Fruit fly (Drosophila melanogaster) whole organism, embryonic: ENCODE measurements around the gene Vha55.

Experiments
- Atf6 ChIP-seq: fragments of 200-800 bp; sonication (Bioruptor generic); IDR thresholded peaks from 2 replicates; pipeline ENCODE4 v1.3.6; 2022; ENCODE audit warnings: missing biosample characterization, missing genetic modification characterization
- CG12071 ChIP-seq: fragments of 200-800 bp; sonication (Bioruptor generic); optimal IDR thresholded peaks from 3 replicates; lab custom pipeline; 2018; ENCODE audit warnings: missing biosample characterization, mild to moderate bottlenecking, missing genetic modification characterization
- CG12236 ChIP-seq: fragments of 200-800 bp; sonication (Bioruptor generic); optimal IDR thresholded peaks from 2 replicates; lab custom pipeline; 2016; ENCODE audit warnings: missing biosample characterization, missing genetic modification characterization
- CG12391 ChIP-seq: fragments of 200-800 bp; sonication (Bioruptor generic); optimal IDR thresholded peaks from 3 replicates; lab custom pipeline; 2018; ENCODE audit warnings: missing biosample characterization, mild to moderate bottlenecking, missing genetic modification characterization, moderate library complexity
- CG12659 ChIP-seq: fragments of 200-800 bp; sonication (Bioruptor generic); optimal IDR thresholded peaks from 3 replicates; lab custom pipeline; 2017; ENCODE audit warnings: mild to moderate bottlenecking, missing biosample characterization, missing genetic modification reagents, missing genetic modification characterization
- CG15479 ChIP-seq: fragments of 200-800 bp; sonication (Bioruptor generic); optimal IDR thresholded peaks from 3 replicates; lab custom pipeline; 2019; ENCODE audit warnings: missing biosample characterization, mild to moderate bottlenecking, missing genetic modification characterization, moderate library complexity
- CG1603 ChIP-seq: fragments of 200-800 bp; sonication (Bioruptor generic); optimal IDR thresholded peaks from 2 replicates; lab custom pipeline; 2019; ENCODE audit warnings: missing biosample characterization, mild to moderate bottlenecking, missing genetic modification characterization, moderate library complexity
- CG17186 ChIP-seq: fragments of 200-800 bp; sonication (Bioruptor generic); optimal IDR thresholded peaks from 3 replicates; lab custom pipeline; 2017; ENCODE audit warnings: missing biosample characterization, missing genetic modification reagents, missing genetic modification characterization
- CG17361 ChIP-seq: fragments of 200-800 bp; sonication (Bioruptor generic); IDR thresholded peaks from 3 replicates; pipeline ENCODE4 v1.3.6; 2022; ENCODE audit warnings: missing biosample characterization, missing genetic modification characterization
- CG17612 ChIP-seq: fragments of 200-800 bp; sonication (Bioruptor generic); IDR thresholded peaks from 2 replicates; pipeline ENCODE4 v1.3.6; 2022; ENCODE audit warnings: missing biosample characterization, missing genetic modification characterization
- CG1792 ChIP-seq: fragments of 200-800 bp; sonication (Bioruptor generic); optimal IDR thresholded peaks from 2 replicates; lab custom pipeline; 2016; ENCODE audit warnings: missing biosample characterization, missing genetic modification characterization
- CG18476 ChIP-seq: fragments of 200-800 bp; sonication (Bioruptor generic); optimal IDR thresholded peaks from 2 replicates; lab custom pipeline; 2016; ENCODE audit warnings: missing biosample characterization, mild to moderate bottlenecking, missing genetic modification characterization
- CG31365 ChIP-seq: fragments of 200-800 bp; sonication (Bioruptor generic); optimal IDR thresholded peaks from 2 replicates; lab custom pipeline; 2018; ENCODE audit warnings: missing biosample characterization, mild to moderate bottlenecking, missing genetic modification characterization
- CG4404 ChIP-seq: fragments of 200-800 bp; sonication (Bioruptor generic); IDR thresholded peaks from 2 replicates; pipeline ENCODE4 v1.3.6; 2022; ENCODE audit warnings: missing biosample characterization, missing genetic modification characterization
- CG6654 ChIP-seq: fragments of 200-800 bp; sonication (Bioruptor generic); optimal IDR thresholded peaks from 2 replicates; lab custom pipeline; 2017; ENCODE audit warnings: missing biosample characterization, mild to moderate bottlenecking, missing genetic modification characterization
- CG7963 ChIP-seq: fragments of 200-800 bp; sonication (Bioruptor generic); IDR thresholded peaks from 3 replicates; pipeline ENCODE4 v1.3.6; 2022; ENCODE audit warnings: missing biosample characterization, missing genetic modification characterization; ENCODE audit not compliant: partially characterized antibody
- CG8290 ChIP-seq, 3 experiments: fragments of 200-800 bp; sonication (Bioruptor generic); optimal IDR thresholded peaks; 2 replicates each; lab custom pipeline; 2016 to 2019; ENCODE audit warnings: missing biosample characterization in 3 of 3, missing genetic modification characterization in 3 of 3, mild to moderate bottlenecking in 2 of 3, moderate library complexity in 1 of 3
- CG9609 ChIP-seq: fragments of 200-800 bp; sonication (Bioruptor generic); optimal IDR thresholded peaks from 3 replicates; lab custom pipeline; 2016; ENCODE audit warnings: missing biosample characterization, missing genetic modification characterization
- Gsc ChIP-seq: fragments of 200-800 bp; sonication (Bioruptor generic); IDR thresholded peaks from 2 replicates; pipeline ENCODE4 v1.3.6; 2022; ENCODE audit warnings: missing biosample characterization, missing genetic modification characterization
- H15 ChIP-seq: fragments of 200-800 bp; sonication (Bioruptor generic); IDR thresholded peaks from 3 replicates; pipeline ENCODE4 v1.3.6; 2022; ENCODE audit warnings: missing biosample characterization, missing genetic modification characterization
- HHEX ChIP-seq: fragments of 200-800 bp; sonication (Bioruptor generic); optimal IDR thresholded peaks from 3 replicates; lab custom pipeline; 2017; ENCODE audit warnings: missing biosample characterization, mild to moderate bottlenecking, missing genetic modification characterization, missing genetic modification reagents
- Hmx ChIP-seq: fragments of 200-800 bp; sonication (Bioruptor generic); optimal IDR thresholded peaks from 2 replicates; lab custom pipeline; 2016; ENCODE audit warnings: missing biosample characterization, missing genetic modification characterization
- Lhr ChIP-seq: fragments of 200-800 bp; sonication (Bioruptor generic); optimal IDR thresholded peaks from 3 replicates; lab custom pipeline; 2017; ENCODE audit warnings: mild to moderate bottlenecking, missing biosample characterization, missing genetic modification reagents, missing genetic modification characterization
- NC2α ChIP-seq: fragments of 200-800 bp; sonication (Bioruptor generic); optimal IDR thresholded peaks from 2 replicates; lab custom pipeline; 2016; ENCODE audit warnings: missing biosample characterization, missing genetic modification characterization
- NFAT ChIP-seq: fragments of 200-800 bp; sonication (Bioruptor generic); IDR thresholded peaks from 2 replicates; pipeline ENCODE4 v1.3.6; 2022; ENCODE audit warnings: missing biosample characterization, missing genetic modification characterization
- NK7.1 ChIP-seq: fragments of 200-800 bp; sonication (Bioruptor generic); optimal IDR thresholded peaks from 3 replicates; lab custom pipeline; 2016; ENCODE audit warnings: missing biosample characterization, missing genetic modification characterization
- Sox100B ChIP-seq: fragments of 200-800 bp; sonication (Bioruptor generic); optimal IDR thresholded peaks from 3 replicates; lab custom pipeline; 2018; ENCODE audit warnings: missing biosample characterization, mild to moderate bottlenecking, missing genetic modification characterization
- Tbp ChIP-seq: fragments of >200 bp; optimal IDR thresholded peaks from 2 replicates; lab custom pipeline; 2018; ENCODE audit warnings: missing biosample characterization, missing genetic modification characterization
- Usf ChIP-seq: fragments of 200-800 bp; sonication (Bioruptor generic); optimal IDR thresholded peaks from 2 replicates; lab custom pipeline; 2017; ENCODE audit warnings: missing genotype, missing biosample characterization, missing genetic modification characterization
- aop ChIP-seq: fragments of 200-800 bp; sonication (Bioruptor generic); IDR thresholded peaks from 2 replicates; pipeline ENCODE4 v1.3.6; 2022; ENCODE audit warnings: missing biosample characterization, missing genetic modification characterization
- bbx ChIP-seq: fragments of 200-800 bp; sonication (Bioruptor generic); IDR thresholded peaks from 2 replicates; pipeline ENCODE4 v1.3.6; 2022; ENCODE audit warnings: missing biosample characterization, missing genetic modification characterization; ENCODE audit not compliant: partially characterized antibody
- bigmax ChIP-seq: fragments of 200-800 bp; sonication (Bioruptor generic); optimal IDR thresholded peaks from 2 replicates; lab custom pipeline; 2018; ENCODE audit warnings: missing biosample characterization, mild to moderate bottlenecking, missing genetic modification characterization
- cato ChIP-seq: fragments of 200-800 bp; sonication (Bioruptor generic); optimal IDR thresholded peaks from 2 replicates; lab custom pipeline; 2016; ENCODE audit warnings: missing biosample characterization, missing genetic modification characterization, borderline replicate concordance
- caup ChIP-seq: fragments of 200-800 bp; sonication (Bioruptor generic); optimal IDR thresholded peaks from 3 replicates; lab custom pipeline; 2017; ENCODE audit warnings: missing biosample characterization, mild to moderate bottlenecking, missing genetic modification characterization, moderate library complexity; ENCODE audit not compliant: severe bottlenecking
- croc ChIP-seq: fragments of 200-800 bp; sonication (Bioruptor generic); conservative IDR thresholded peaks from 3 replicates; pipeline ENCODE4 v1.3.6; 2022; ENCODE audit warnings: missing biosample characterization, missing genetic modification characterization
- fd3F ChIP-seq: fragments of 200-800 bp; sonication (Bioruptor generic); optimal IDR thresholded peaks from 2 replicates; lab custom pipeline; 2018; ENCODE audit warnings: missing biosample characterization, mild to moderate bottlenecking, missing genetic modification characterization, moderate library complexity
- ftz-f1 ChIP-seq: fragments of 200-800 bp; sonication (Bioruptor generic); optimal IDR thresholded peaks from 2 replicates; lab custom pipeline; 2016; ENCODE audit warnings: missing biosample characterization, missing genetic modification characterization
- h ChIP-seq: fragments of >200 bp; optimal IDR thresholded peaks from 2 replicates; lab custom pipeline; 2017
- hth ChIP-seq: fragments of >200 bp; optimal IDR thresholded peaks from 2 replicates; lab custom pipeline; 2017; ENCODE audit warnings: inconsistent platforms
- jing ChIP-seq: fragments of 200-800 bp; sonication (Bioruptor generic); optimal IDR thresholded peaks from 2 replicates; lab custom pipeline; 2018; ENCODE audit warnings: missing biosample characterization, mild to moderate bottlenecking, missing genetic modification characterization
- kay ChIP-seq: fragments of 200-800 bp; sonication (Bioruptor generic); optimal IDR thresholded peaks from 2 replicates; lab custom pipeline; 2016; ENCODE audit warnings: missing biosample characterization, missing genetic modification characterization
- ken ChIP-seq: fragments of 200-800 bp; sonication (Bioruptor generic); IDR thresholded peaks from 3 replicates; pipeline ENCODE4 v1.3.6; 2022; ENCODE audit warnings: missing biosample characterization, missing genetic modification characterization
- peb ChIP-seq: fragments of 200-800 bp; sonication (Bioruptor generic); IDR thresholded peaks from 2 replicates; pipeline ENCODE4 v1.3.6; 2022; ENCODE audit warnings: missing biosample characterization, missing genetic modification characterization
- ranshi ChIP-seq: fragments of 200-800 bp; sonication (Bioruptor generic); IDR thresholded peaks from 2 replicates; pipeline ENCODE4 v1.3.6; 2022; ENCODE audit warnings: missing biosample characterization, missing genetic modification characterization
- schlank ChIP-seq: fragments of 200-800 bp; sonication (Bioruptor generic); optimal IDR thresholded peaks from 2 replicates; lab custom pipeline; 2018; ENCODE audit warnings: missing biosample characterization, mild to moderate bottlenecking, missing genetic modification characterization
- sd ChIP-seq: fragments of 200-800 bp; sonication (Bioruptor generic); optimal IDR thresholded peaks from 3 replicates; lab custom pipeline; 2018; ENCODE audit warnings: missing biosample characterization, mild to moderate bottlenecking, missing genetic modification characterization, moderate library complexity
- ssp ChIP-seq: fragments of 200-800 bp; sonication (Bioruptor generic); IDR thresholded peaks from 2 replicates; pipeline ENCODE4 v1.3.6; 2022; ENCODE audit warnings: missing biosample characterization, missing genetic modification characterization
- tx ChIP-seq: fragments of 200-800 bp; sonication (Bioruptor generic); optimal IDR thresholded peaks from 2 replicates; lab custom pipeline; 2016; ENCODE audit warnings: missing biosample characterization, missing genetic modification characterization
- wek ChIP-seq: fragments of 200-800 bp; sonication (Bioruptor generic); optimal IDR thresholded peaks from 3 replicates; lab custom pipeline; 2018; ENCODE audit warnings: missing biosample characterization, mild to moderate bottlenecking, missing genetic modification characterization, moderate library complexity

Vha55 gene

dm6 chr3R:12653511-12654252 is 26.1 kb upstream of the Vha55 start:
- peak; percentile 72 for TF ChIP-seq CG4404 (GFP tag; lab: Robert Waterston, UW)
- TF ChIP-seq CG12659 (GFP tag; lab: Kevin White, UChicago): peak; percentile 90
- TF ChIP-seq ssp: peak; percentile 69
- peak; percentile 64; the same call in 1 of the 2 replicates for TF ChIP-seq CG17612 (GFP tag; lab: Robert Waterston, UW)
- TF ChIP-seq NC2α (GFP tag; lab: Kevin White, UChicago): peak; percentile 75
- peak; percentile 37 for TF ChIP-seq wek (GFP tag; lab: Kevin White, UChicago)
- TF ChIP-seq Sox100B (GFP tag; lab: Kevin White, UChicago): peak; percentile 92
- peak; percentile 77 for TF ChIP-seq croc (GFP tag; lab: Robert Waterston, UW)
- no peak for TF ChIP-seq bbx (GFP tag; lab: Robert Waterston, UW)
- TF ChIP-seq sd (tag; lab: Kevin White, UChicago): no peak
- peak; percentile 54; the same call in 1 of the 2 replicates for TF ChIP-seq peb (GFP tag; lab: Robert Waterston, UW)
- TF ChIP-seq Gsc (GFP tag; lab: Robert Waterston, UW): peak; percentile 78
- no peak for TF ChIP-seq h (lab: Kevin White, UChicago)
- TF ChIP-seq ken (GFP tag; lab: Robert Waterston, UW): peak; percentile 79
- TF ChIP-seq CG12236 (GFP tag; lab: Kevin White, UChicago): peak; percentile 48
- TF ChIP-seq jing: peak; percentile 82
- TF ChIP-seq CG9609: peak; percentile 84
- TF ChIP-seq Usf (GFP tag; lab: Kevin White, UChicago): peak; percentile 51
- TF ChIP-seq kay (GFP tag; lab: Kevin White, UChicago): peak; percentile 57
- TF ChIP-seq Atf6 (GFP tag; lab: Robert Waterston, UW): peak; percentile 87; the same call in 1 of the 2 replicates
- peak; percentile 83 for TF ChIP-seq HHEX
- no peak for TF ChIP-seq ftz-f1 (GFP tag; lab: Kevin White, UChicago)
- peak; percentile 26 for TF ChIP-seq schlank
- peak; percentile 52; the same call in 1 of the 2 replicates for TF ChIP-seq NFAT (GFP tag; lab: Robert Waterston, UW)
- TF ChIP-seq aop (GFP tag; lab: Robert Waterston, UW): no peak
- peak; percentile 60 for TF ChIP-seq caup (GFP tag; lab: Kevin White, UChicago)
- TF ChIP-seq CG8290 (GFP tag; optimal IDR thresholded peaks at IDR 0.05; lab: Kevin White, UChicago): no peak
- peak in 1 of 2 experiments; percentile 76 for TF ChIP-seq CG8290 (tag; optimal IDR thresholded peaks at IDR 0.05; lab: Kevin White, UChicago)
- no peak for TF ChIP-seq hth (lab: Kevin White, UChicago)
- peak; percentile 32 for TF ChIP-seq CG18476 (GFP tag; lab: Kevin White, UChicago)
- TF ChIP-seq CG17361 (GFP tag; lab: Robert Waterston, UW): peak; percentile 92
- TF ChIP-seq CG1792 (GFP tag; lab: Kevin White, UChicago): peak; percentile 17
- TF ChIP-seq CG7963 (GFP tag; lab: Robert Waterston, UW): no peak
- TF ChIP-seq CG12391 (tag; lab: Kevin White, UChicago): peak; percentile 77
- TF ChIP-seq CG6654 (GFP tag; lab: Kevin White, UChicago): peak; percentile 60
- peak; percentile 72 for TF ChIP-seq tx (GFP tag; lab: Kevin White, UChicago)
- TF ChIP-seq Tbp (GFP tag; lab: Kevin White, UChicago): no peak
- no peak for TF ChIP-seq CG15479 (GFP tag; lab: Kevin White, UChicago)
- peak; percentile 63 for TF ChIP-seq CG17186
- TF ChIP-seq NK7.1: peak; percentile 47
- no peak for TF ChIP-seq Hmx (GFP tag; lab: Kevin White, UChicago)
- TF ChIP-seq cato: peak; percentile 28
- TF ChIP-seq CG12071: peak; percentile 75
- TF ChIP-seq CG1603: peak; percentile 84
- no peak for TF ChIP-seq bigmax
- peak; percentile 33 for TF ChIP-seq Lhr (GFP tag; lab: Kevin White, UChicago)
- TF ChIP-seq ranshi (GFP tag; lab: Robert Waterston, UW): peak; percentile 76
- peak; percentile 75 for TF ChIP-seq H15
- TF ChIP-seq CG31365: peak; percentile 33
- peak; percentile 76 for TF ChIP-seq fd3F (GFP tag; lab: Kevin White, UChicago)
